Worm (Caenorhabditis elegans) whole organism, late embryonic: ENCODE measurements around the gene irld-14.
A peak's percentile ranks its signal among the peaks of the same experiment; 100 is the strongest.

ENCODE experiments used
- C08G9.2 ChIP-seq: sonication (generic microtip); optimal IDR thresholded peaks from 2 replicates; lab custom pipeline; 2016; ENCODE audit warnings: mild to moderate bottlenecking, missing genetic modification characterization, moderate library complexity, missing compliant biosample characterization
- C38D4.7 ChIP-seq: fragments of 200-800 bp; sonication (Bioruptor generic); optimal IDR thresholded peaks from 2 replicates; lab custom pipeline; 2018; ENCODE audit warnings: mild to moderate bottlenecking, missing genetic modification characterization, moderate library complexity, missing compliant biosample characterization
- K02D7.2 ChIP-seq: sonication (generic microtip); optimal IDR thresholded peaks from 2 replicates; lab custom pipeline; 2017; ENCODE audit warnings: mild to moderate bottlenecking, missing genetic modification characterization, missing compliant biosample characterization
- T23F11.4 ChIP-seq: fragments of 200-800 bp; sonication (Bioruptor generic); optimal IDR thresholded peaks from 2 replicates; lab custom pipeline; 2018; ENCODE audit warnings: mild to moderate bottlenecking, missing genetic modification characterization, missing compliant biosample characterization
- Y22D7AL.16 ChIP-seq: sonication (generic microtip); optimal IDR thresholded peaks from 2 replicates; lab custom pipeline; 2016; ENCODE audit warnings: missing genetic modification characterization, missing compliant biosample characterization
- ahr-1 ChIP-seq: sonication (generic microtip); optimal IDR thresholded peaks from 2 replicates; lab custom pipeline; 2016; ENCODE audit warnings: missing genetic modification characterization, missing compliant biosample characterization
- ama-1 ChIP-seq: fragments of 150-350 bp; optimal IDR thresholded peaks from 2 replicates; lab custom pipeline; 2014
- ceh-14 ChIP-seq: sonication (generic microtip); optimal IDR thresholded peaks from 2 replicates; lab custom pipeline; 2016; ENCODE audit warnings: missing genotype, missing genetic modification characterization, missing compliant biosample characterization
- ceh-18 ChIP-seq: sonication (generic microtip); optimal IDR thresholded peaks from 2 replicates; lab custom pipeline; 2016; ENCODE audit warnings: missing genetic modification characterization, missing compliant biosample characterization
- ceh-22 ChIP-seq: sonication (generic microtip); optimal IDR thresholded peaks from 2 replicates; lab custom pipeline; 2017; ENCODE audit warnings: missing biosample characterization, missing genetic modification characterization
- ceh-24 ChIP-seq: sonication (generic microtip); optimal IDR thresholded peaks from 2 replicates; lab custom pipeline; 2016; ENCODE audit warnings: mild to moderate bottlenecking, missing genetic modification characterization, missing compliant biosample characterization
- ceh-34 ChIP-seq: sonication (generic microtip); optimal IDR thresholded peaks from 2 replicates; lab custom pipeline; 2016; ENCODE audit warnings: mild to moderate bottlenecking, missing genetic modification characterization, missing compliant biosample characterization
- ceh-45 ChIP-seq: fragments of 200-800 bp; sonication (Bioruptor generic); IDR thresholded peaks from 2 replicates; pipeline ENCODE4 v1.3.6; 2022; ENCODE audit warnings: missing genetic modification reagents, missing genetic modification characterization, missing compliant biosample characterization
- ceh-9 ChIP-seq: sonication (generic microtip); optimal IDR thresholded peaks from 2 replicates; lab custom pipeline; 2016; ENCODE audit warnings: mild to moderate bottlenecking, missing genetic modification characterization, inconsistent platforms, missing compliant biosample characterization
- dmd-4 ChIP-seq: sonication (generic microtip); optimal IDR thresholded peaks from 2 replicates; lab custom pipeline; 2016; ENCODE audit warnings: borderline replicate concordance, missing genetic modification characterization, missing compliant biosample characterization
- elt-2 ChIP-seq: sonication (generic microtip); optimal IDR thresholded peaks from 2 replicates; lab custom pipeline; 2016; ENCODE audit warnings: missing genetic modification reagents, missing genetic modification characterization, missing compliant biosample characterization
- elt-4 ChIP-seq: sonication (generic microtip); optimal IDR thresholded peaks from 2 replicates; lab custom pipeline; 2016; ENCODE audit warnings: missing genetic modification characterization, missing compliant biosample characterization
- ets-4 ChIP-seq: sonication (generic microtip); optimal IDR thresholded peaks from 2 replicates; lab custom pipeline; 2016; ENCODE audit warnings: missing genetic modification characterization, missing compliant biosample characterization
- fkh-6 ChIP-seq: sonication (generic microtip); optimal IDR thresholded peaks from 2 replicates; lab custom pipeline; 2016; ENCODE audit warnings: missing genetic modification characterization, missing compliant biosample characterization
- gmeb-2 ChIP-seq: sonication (generic microtip); optimal IDR thresholded peaks from 2 replicates; lab custom pipeline; 2016; ENCODE audit warnings: missing genetic modification characterization, inconsistent platforms, missing compliant biosample characterization
- hlh-13 ChIP-seq: fragments of 200-800 bp; sonication (Bioruptor generic); optimal IDR thresholded peaks from 2 replicates; lab custom pipeline; 2018; ENCODE audit warnings: mild to moderate bottlenecking, missing genetic modification characterization, missing compliant biosample characterization
- hlh-6 ChIP-seq: sonication (generic microtip); optimal IDR thresholded peaks from 2 replicates; lab custom pipeline; 2016; ENCODE audit warnings: missing genotype, missing genetic modification characterization, missing compliant biosample characterization
- lim-6 ChIP-seq: sonication (generic microtip); optimal IDR thresholded peaks from 2 replicates; lab custom pipeline; 2016; ENCODE audit warnings: missing genetic modification characterization, missing compliant biosample characterization
- madf-2 ChIP-seq: sonication (generic microtip); optimal IDR thresholded peaks from 2 replicates; lab custom pipeline; 2017; ENCODE audit warnings: missing genetic modification characterization, missing compliant biosample characterization
- nhr-11 ChIP-seq: fragments of 150-350 bp; optimal IDR thresholded peaks from 2 replicates; lab custom pipeline; 2014; ENCODE audit warnings: missing biosample characterization, missing genetic modification characterization
- npax-4 ChIP-seq: sonication (generic microtip); optimal IDR thresholded peaks from 2 replicates; lab custom pipeline; 2016; ENCODE audit warnings: missing genetic modification characterization, missing compliant biosample characterization
- odd-2 ChIP-seq: sonication (generic microtip); optimal IDR thresholded peaks from 2 replicates; lab custom pipeline; 2017; ENCODE audit warnings: antibody characterized with exemption, mild to moderate bottlenecking, missing genetic modification characterization, missing compliant biosample characterization
- pag-3 ChIP-seq: sonication (generic microtip); optimal IDR thresholded peaks from 2 replicates; lab custom pipeline; 2016; ENCODE audit warnings: missing compliant biosample characterization, missing genetic modification characterization, borderline replicate concordance
- pat-9 ChIP-seq: fragments of 200-800 bp; sonication (Bioruptor generic); optimal IDR thresholded peaks from 2 replicates; lab custom pipeline; 2018; ENCODE audit warnings: mild to moderate bottlenecking, missing genetic modification characterization, moderate library complexity, missing compliant biosample characterization
- pax-1 ChIP-seq: fragments of 150-350 bp; optimal IDR thresholded peaks from 2 replicates; lab custom pipeline; 2014; ENCODE audit warnings: missing biosample characterization, missing genetic modification characterization
- pha-4 ChIP-seq: fragments of 150-350 bp; optimal IDR thresholded peaks from 2 replicates; lab custom pipeline; 2018; ENCODE audit warnings: missing biosample characterization, missing genetic modification reagents, missing genetic modification characterization
- pros-1 ChIP-seq: fragments of 150-350 bp; optimal IDR thresholded peaks from 2 replicates; lab custom pipeline; 2014; ENCODE audit warnings: missing biosample characterization, missing genetic modification reagents, missing genetic modification characterization
- ref-2 ChIP-seq: sonication (generic microtip); optimal IDR thresholded peaks from 2 replicates; lab custom pipeline; 2016; ENCODE audit warnings: missing genetic modification characterization, missing compliant biosample characterization
- rnt-1 ChIP-seq: sonication (generic microtip); optimal IDR thresholded peaks from 2 replicates; lab custom pipeline; 2016; ENCODE audit warnings: missing genetic modification characterization, missing compliant biosample characterization
- sox-4 ChIP-seq: sonication (generic microtip); optimal IDR thresholded peaks from 2 replicates; lab custom pipeline; 2017; ENCODE audit warnings: mild to moderate bottlenecking, missing genetic modification characterization, inconsistent platforms, missing compliant biosample characterization
- syd-9 ChIP-seq: sonication (generic microtip); optimal IDR thresholded peaks from 2 replicates; lab custom pipeline; 2016; ENCODE audit warnings: mild to moderate bottlenecking, missing genetic modification characterization, moderate library complexity, missing compliant biosample characterization
- tbx-2 ChIP-seq: sonication (generic microtip); optimal IDR thresholded peaks from 2 replicates; lab custom pipeline; 2016; ENCODE audit warnings: missing genetic modification characterization, missing compliant biosample characterization
- tbx-7 ChIP-seq: sonication (generic microtip); optimal IDR thresholded peaks from 2 replicates; lab custom pipeline; 2016; ENCODE audit warnings: missing genotype, missing genetic modification characterization, missing compliant biosample characterization
- ttx-3 ChIP-seq: sonication (generic microtip); optimal IDR thresholded peaks from 2 replicates; lab custom pipeline; 2016; ENCODE audit warnings: missing genetic modification reagents, missing genetic modification characterization, missing compliant biosample characterization
- unc-3 ChIP-seq, 2 experiments: fragments of 200-800 bp in 1 of 2; sonication (Bioruptor generic) in 1 of 2; sonication (generic microtip) in 1 of 2; conservative IDR thresholded peaks in 1 of 2; optimal IDR thresholded peaks in 1 of 2; 2 replicates each; pipeline versions ENCODE4 v1.3.6 to Lab custom; 2016 to 2022; ENCODE audit warnings: missing compliant biosample characterization in 2 of 2, missing genetic modification characterization in 2 of 2, missing genetic modification reagents in 1 of 2
- unc-42 ChIP-seq: sonication (generic microtip); optimal IDR thresholded peaks from 2 replicates; lab custom pipeline; 2016; ENCODE audit warnings: missing genotype, missing genetic modification characterization, missing compliant biosample characterization
- unc-55 ChIP-seq: sonication (generic microtip); optimal IDR thresholded peaks from 2 replicates; lab custom pipeline; 2017; ENCODE audit warnings: missing biosample characterization, missing genetic modification reagents, missing genetic modification characterization
- zip-5 ChIP-seq: sonication (generic microtip); optimal IDR thresholded peaks from 2 replicates; lab custom pipeline; 2016; ENCODE audit warnings: missing genetic modification characterization, missing compliant biosample characterization
- ztf-16 ChIP-seq: sonication (generic microtip); optimal IDR thresholded peaks from 2 replicates; lab custom pipeline; 2017; ENCODE audit warnings: missing genetic modification characterization, missing compliant biosample characterization

Gene irld-14

ce11 chrV:15002184-15002690 lies 5.9 kb downstream of the irld-14 start, which contains the start of the genes fib-1 and mut-15 (continued):
- TF ChIP-seq unc-55 (peak; percentile 83), ttx-3 (tag; lab: Kevin White, UChicago) (peak; percentile 45), ahr-1 (tag; lab: Kevin White, UChicago) (peak; percentile 81), ceh-9 (tag; lab: Kevin White, UChicago) (no peak), madf-2 (tag; lab: Kevin White, UChicago) (peak; percentile 40), ama-1 (lab: Kevin White, UChicago) (no peak), unc-3 (GFP tag; conservative IDR thresholded peaks at IDR 0.05; lab: Robert Waterston, UW) (no peak), unc-3 (tag; optimal IDR thresholded peaks at IDR 0.05; lab: Kevin White, UChicago) (peak; percentile 85), dmd-4 (tag; lab: Kevin White, UChicago) (peak; percentile 19), hlh-6 (tag; lab: Kevin White, UChicago) (peak; percentile 73), K02D7.2 (tag; lab: Kevin White, UChicago) (no peak), rnt-1 (tag; lab: Kevin White, UChicago) (peak; percentile 95), tbx-7 (peak; percentile 89), nhr-11 (tag; lab: Kevin White, UChicago) (no peak), pag-3 (peak; percentile 71), ceh-14 (peak; percentile 90), pax-1 (tag; lab: Kevin White, UChicago) (peak; percentile 60), fkh-6 (tag; lab: Kevin White, UChicago) (peak; percentile 70), syd-9 (tag; lab: Kevin White, UChicago) (peak; percentile 76), Y22D7AL.16 (tag; lab: Kevin White, UChicago) (no peak), gmeb-2 (tag; lab: Kevin White, UChicago) (no peak), pha-4 (no peak), lim-6 (tag; lab: Kevin White, UChicago) (peak; percentile 95), ets-4 (peak; percentile 92), hlh-13 (GFP tag; lab: Kevin White, UChicago) (peak; percentile 2), ceh-22 (no peak), C08G9.2 (peak; percentile 97), zip-5 (peak; percentile 93), ceh-34 (tag; lab: Kevin White, UChicago) (peak; percentile 96), C38D4.7 (no peak), tbx-2 (tag; lab: Kevin White, UChicago) (peak; percentile 98), npax-4 (tag; lab: Kevin White, UChicago) (peak; percentile 41), ceh-18 (tag; lab: Kevin White, UChicago) (peak; percentile 97), odd-2 (no peak), unc-42 (tag; lab: Kevin White, UChicago) (peak; percentile 91), ceh-45 (GFP tag; lab: Robert Waterston, UW) (0 out of 2 replicates have a peak, but pooled peaks have one; percentile 18), T23F11.4 (GFP tag; lab: Kevin White, UChicago) (peak; percentile 23), sox-4 (tag; lab: Kevin White, UChicago) (peak; percentile 21), pros-1 (tag; lab: Kevin White, UChicago) (peak; percentile 3), ceh-24 (tag; lab: Kevin White, UChicago) (no peak), elt-2 (peak; percentile 87), elt-4 (tag; lab: Kevin White, UChicago) (no peak), ztf-16 (tag; lab: Kevin White, UChicago) (peak; percentile 89), pat-9 (tag; lab: Kevin White, UChicago) (no peak)

ce11 chrV:15004800-15005199 lies 8.5 kb downstream of the irld-14 start, which contains the start of gene hrde-2:
TSS of gene hrde-2 (plus strand) at chrV:15005100.
- TF ChIP-seq T23F11.4 (GFP tag; lab: Kevin White, UChicago) (no peak), K02D7.2 (tag; lab: Kevin White, UChicago) (no peak), ref-2 (no peak), ceh-9 (tag; lab: Kevin White, UChicago) (no peak)
